Worm (Caenorhabditis elegans): ENCODE measurements around the gene lag-1.

lag-1 gene

DNA sequence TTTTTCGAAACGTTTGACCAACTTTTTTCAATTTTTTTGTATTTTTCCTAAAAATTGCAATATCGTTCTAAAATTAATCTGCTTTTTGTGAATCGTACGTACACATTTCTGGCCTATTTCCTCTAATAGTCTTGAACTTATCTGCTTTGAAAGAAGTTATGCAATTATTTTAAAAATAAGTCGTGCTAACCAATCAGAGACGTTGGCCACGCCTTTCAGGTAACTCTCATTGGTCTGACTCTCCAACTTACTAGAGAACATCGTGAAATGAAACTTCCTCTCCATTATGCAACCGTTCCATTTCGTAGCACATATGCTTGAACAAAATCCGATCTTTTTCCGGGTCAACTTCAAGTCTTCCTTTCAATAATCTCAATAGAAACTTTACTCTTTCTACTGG is 64.4 kb downstream of the lag-1 start:
- TF ChIP-seq F39B2.1 (GFP tag; IDR thresholded peaks at IDR 0.05): no peak
- no peak for TF ChIP-seq F57A8.1 (GFP tag; optimal IDR thresholded peaks at IDR 0.05)
- no peak for TF ChIP-seq hsf-1 (GFP tag; IDR thresholded peaks at IDR 0.05)
- TF ChIP-seq sea-2 (GFP tag; IDR thresholded peaks at IDR 0.05): no peak
- TF ChIP-seq hmg-1.2 (GFP tag; IDR thresholded peaks at IDR 0.05): no peak
